Fruit fly (Drosophila melanogaster): ENCODE data around the gene CG31233.

CG31233 gene

dm6 chr3R:21753099-21753498 is 3.4 kb downstream of the CG31233 start:
- TF ChIP-seq D1 (tag; optimal IDR thresholded peaks at IDR 0.05) (no peak), Pif1B (GFP tag; optimal IDR thresholded peaks at IDR 0.05) (no peak), CG17806 (tag; optimal IDR thresholded peaks at IDR 0.05) (no peak), fd96Ca (GFP tag; IDR thresholded peaks at IDR 0.05) (no peak), CG34367 (tag; optimal IDR thresholded peaks at IDR 0.05) (no peak), CG15710 (tag; optimal IDR thresholded peaks at IDR 0.05) (no peak), CG9948 (tag; optimal IDR thresholded peaks at IDR 0.05) (no peak), CG10348 (GFP tag; IDR thresholded peaks at IDR 0.05) (no peak), CG12605 (GFP tag; IDR thresholded peaks at IDR 0.05) (no peak), CG14655 (GFP tag; optimal IDR thresholded peaks at IDR 0.05) (no peak), CG8301 (tag; optimal IDR thresholded peaks at IDR 0.05) (no peak), CG13204 (GFP tag; optimal IDR thresholded peaks at IDR 0.05) (no peak), CG8159 (tag; optimal IDR thresholded peaks at IDR 0.05) (no peak)

- no peak for TF ChIP-seq Snoo (tag; optimal IDR thresholded peaks at IDR 0.05)
- no peak for TF ChIP-seq D1 (tag; optimal IDR thresholded peaks at IDR 0.05)
- TF ChIP-seq CG17806 (tag; optimal IDR thresholded peaks at IDR 0.05): no peak
- no peak for TF ChIP-seq CG15710 (tag; optimal IDR thresholded peaks at IDR 0.05)
- no peak for TF ChIP-seq EcR (GFP tag; optimal IDR thresholded peaks at IDR 0.05)
- TF ChIP-seq gl (tag; optimal IDR thresholded peaks at IDR 0.05): no peak
- TF ChIP-seq Pif1B (GFP tag; optimal IDR thresholded peaks at IDR 0.05): no peak
- no peak for TF ChIP-seq CG10348 (GFP tag; IDR thresholded peaks at IDR 0.05)
- no peak for TF ChIP-seq rn (GFP tag; IDR thresholded peaks at IDR 0.05)
- no peak for TF ChIP-seq CG14655 (GFP tag; optimal IDR thresholded peaks at IDR 0.05)
- TF ChIP-seq fd96Ca (GFP tag; IDR thresholded peaks at IDR 0.05): no peak
- no peak for TF ChIP-seq CG13204 (GFP tag; optimal IDR thresholded peaks at IDR 0.05)
- TF ChIP-seq Ets98B (GFP tag; IDR thresholded peaks at IDR 0.05): no peak
- TF ChIP-seq CG12605 (GFP tag; IDR thresholded peaks at IDR 0.05): no peak
- TF ChIP-seq Pif1A (GFP tag; optimal IDR thresholded peaks at IDR 0.05): no peak
- TF ChIP-seq CG9948 (tag; optimal IDR thresholded peaks at IDR 0.05): no peak
- TF ChIP-seq CG4496 (GFP tag; IDR thresholded peaks at IDR 0.05): no peak
- TF ChIP-seq CG34367 (tag; optimal IDR thresholded peaks at IDR 0.05): no peak
These were observed 4.3 kb downstream of the CG31233 start, which contains the start of gene CG31198 for dm6 chr3R:21753974-21754373. Gene CG31198 (plus strand): TSS chr3R:21754324.

- TF ChIP-seq CG4496 (GFP tag; IDR thresholded peaks at IDR 0.05): no peak
- TF ChIP-seq CG15710 (tag; optimal IDR thresholded peaks at IDR 0.05): no peak
- TF ChIP-seq CG12605 (GFP tag; IDR thresholded peaks at IDR 0.05): no peak
- no peak for TF ChIP-seq CG34367 (tag; optimal IDR thresholded peaks at IDR 0.05)
- TF ChIP-seq Ets98B (GFP tag; IDR thresholded peaks at IDR 0.05): no peak
These were observed 7.9 kb downstream of the CG31233 start for dm6 chr3R:21757550-21757949.

dm6 chr3R:21758145-21758856 is 8.6 kb downstream of the CG31233 start, which contains the start of gene CG42335:
Gene CG42335 (plus strand): TSS chr3R:21758764.
- no peak for TF ChIP-seq CG8301 (tag; optimal IDR thresholded peaks at IDR 0.05)
- TF ChIP-seq CG10348 (GFP tag; IDR thresholded peaks at IDR 0.05): no peak
- TF ChIP-seq CG4496 (GFP tag; IDR thresholded peaks at IDR 0.05): no peak
- TF ChIP-seq rn (GFP tag; IDR thresholded peaks at IDR 0.05): no peak
- TF ChIP-seq Pif1A (GFP tag; optimal IDR thresholded peaks at IDR 0.05): no peak
- TF ChIP-seq CG17806 (tag; optimal IDR thresholded peaks at IDR 0.05): no peak
- no peak for TF ChIP-seq Ets98B (GFP tag; IDR thresholded peaks at IDR 0.05)
- no peak for TF ChIP-seq CG15710 (tag; optimal IDR thresholded peaks at IDR 0.05)
- no peak for TF ChIP-seq CG8159 (tag; optimal IDR thresholded peaks at IDR 0.05)

- TF ChIP-seq Pif1A (GFP tag; optimal IDR thresholded peaks at IDR 0.05) (no peak), CG13204 (GFP tag; optimal IDR thresholded peaks at IDR 0.05) (no peak)
These were observed 19.6 kb downstream of the CG31233 start, which contains the start of gene Burs for dm6 chr3R:21769218-21769617. Gene Burs (plus strand): TSS chr3R:21769518.

- TF ChIP-seq CG12605 (GFP tag; IDR thresholded peaks at IDR 0.05) (peak; percentile 84), gl (tag; optimal IDR thresholded peaks at IDR 0.05) (no peak), CG15710 (tag; optimal IDR thresholded peaks at IDR 0.05) (no peak), Pif1A (GFP tag; optimal IDR thresholded peaks at IDR 0.05) (no peak), CG8159 (tag; optimal IDR thresholded peaks at IDR 0.05) (no peak)
These were observed 26.1 kb downstream of the CG31233 start, which contains the start of the genes GABA-B-R2 and CG6800 for dm6 chr3R:21775766-21776165. Gene GABA-B-R2 (minus strand): TSS chr3R:21775840. Gene CG6800 (plus strand): TSS chr3R:21776138.

- TF ChIP-seq CG12605 (GFP tag; IDR thresholded peaks at IDR 0.05) (no peak), Pif1B (GFP tag; optimal IDR thresholded peaks at IDR 0.05) (no peak), CG8301 (tag; optimal IDR thresholded peaks at IDR 0.05) (no peak), CG9948 (tag; optimal IDR thresholded peaks at IDR 0.05) (no peak), Ets98B (GFP tag; IDR thresholded peaks at IDR 0.05) (no peak), EcR (GFP tag; optimal IDR thresholded peaks at IDR 0.05) (no peak), rn (GFP tag; IDR thresholded peaks at IDR 0.05) (no peak), CG34367 (tag; optimal IDR thresholded peaks at IDR 0.05) (no peak), CG17806 (tag; optimal IDR thresholded peaks at IDR 0.05) (no peak)
These were observed 28.0 kb downstream of the CG31233 start, which contains the start of gene Polr1H for dm6 chr3R:21777660-21778059. Gene Polr1H (minus strand): TSS chr3R:21777847.
